Fruit fly (Drosophila melanogaster) whole organism, embryonic: Measurements from ENCODE around the gene CG9839.

Source experiments
- Abd-B ChIP-seq: fragments of 200-800 bp; sonication (Bioruptor generic); optimal IDR thresholded peaks from 2 replicates; lab custom pipeline; 2018; ENCODE audit warnings: missing biosample characterization, mild to moderate bottlenecking, missing genetic modification characterization, moderate library complexity
- Adf1 ChIP-seq: fragments of 200-800 bp; sonication (Bioruptor generic); IDR thresholded peaks from 2 replicates; pipeline ENCODE4 v1.3.6; 2022; ENCODE audit warnings: missing biosample characterization, missing genetic modification characterization
- Awh ChIP-seq: fragments of 200-800 bp; sonication (Bioruptor generic); IDR thresholded peaks from 2 replicates; pipeline ENCODE4, ENCODE4 v1.3.6; 2022; ENCODE audit warnings: missing biosample characterization, missing genetic modification characterization
- Bteb2 ChIP-seq: fragments of 200-800 bp; sonication (Bioruptor generic); optimal IDR thresholded peaks from 2 replicates; lab custom pipeline; 2016; ENCODE audit warnings: missing biosample characterization, missing genetic modification characterization
- CG10543 ChIP-seq: fragments of 200-800 bp; sonication (Bioruptor generic); optimal IDR thresholded peaks from 3 replicates; lab custom pipeline; 2017; ENCODE audit warnings: missing biosample characterization, mild to moderate bottlenecking, missing genetic modification characterization, moderate library complexity
- CG11247 ChIP-seq: fragments of 200-800 bp; sonication (Bioruptor generic); IDR thresholded peaks from 2 replicates; pipeline ENCODE4 v1.3.6; 2022; ENCODE audit warnings: missing biosample characterization, missing genetic modification characterization
- CG11560 ChIP-seq: fragments of 200-800 bp; sonication (Bioruptor generic); IDR thresholded peaks from 3 replicates; pipeline ENCODE4 v1.3.6; 2022; ENCODE audit warnings: missing biosample characterization, missing genetic modification characterization
- CG12659 ChIP-seq: fragments of 200-800 bp; sonication (Bioruptor generic); optimal IDR thresholded peaks from 3 replicates; lab custom pipeline; 2017; ENCODE audit warnings: mild to moderate bottlenecking, missing biosample characterization, missing genetic modification reagents, missing genetic modification characterization
- CG13424 ChIP-seq: fragments of 200-800 bp; sonication (Bioruptor generic); optimal IDR thresholded peaks from 2 replicates; lab custom pipeline; 2019; ENCODE audit warnings: missing biosample characterization, mild to moderate bottlenecking, missing genetic modification characterization, moderate library complexity
- CG15514 ChIP-seq: fragments of 200-800 bp; sonication (Bioruptor generic); optimal IDR thresholded peaks from 3 replicates; lab custom pipeline; 2017; ENCODE audit warnings: missing biosample characterization, missing genetic modification characterization, mild to moderate bottlenecking, moderate library complexity, missing genetic modification reagents
- CG16779 ChIP-seq: fragments of 200-800 bp; sonication (Bioruptor generic); IDR thresholded peaks from 2 replicates; pipeline ENCODE4 v1.3.6; 2022; ENCODE audit warnings: missing biosample characterization, missing genetic modification characterization
- CG17186 ChIP-seq: fragments of 200-800 bp; sonication (Bioruptor generic); optimal IDR thresholded peaks from 3 replicates; lab custom pipeline; 2017; ENCODE audit warnings: missing biosample characterization, missing genetic modification reagents, missing genetic modification characterization
- CG2120 ChIP-seq: fragments of 200-800 bp; sonication (Bioruptor generic); optimal IDR thresholded peaks from 3 replicates; lab custom pipeline; 2016; ENCODE audit warnings: missing biosample characterization, missing genetic modification characterization
- CG32767 ChIP-seq: fragments of 200-800 bp; sonication (Bioruptor generic); IDR thresholded peaks from 2 replicates; pipeline ENCODE4 v1.3.6; 2022; ENCODE audit warnings: missing biosample characterization, missing genetic modification characterization
- CG33557 ChIP-seq: fragments of 200-800 bp; sonication (Bioruptor generic); optimal IDR thresholded peaks from 2 replicates; lab custom pipeline; 2019; ENCODE audit warnings: missing biosample characterization, mild to moderate bottlenecking, missing genetic modification characterization, moderate library complexity
- CG34422 ChIP-seq: fragments of 200-800 bp; sonication (Bioruptor generic); IDR thresholded peaks from 3 replicates; pipeline ENCODE4 v1.3.6; 2022; ENCODE audit warnings: missing biosample characterization, missing genetic modification characterization
- CG3995 ChIP-seq: fragments of 200-800 bp; sonication (Bioruptor generic); optimal IDR thresholded peaks from 3 replicates; lab custom pipeline; 2016; ENCODE audit warnings: missing biosample characterization, missing genetic modification characterization
- CG42726 ChIP-seq: fragments of 200-800 bp; sonication (Bioruptor generic); IDR thresholded peaks from 2 replicates; pipeline ENCODE4 v1.3.6; 2022; ENCODE audit warnings: missing biosample characterization, missing genetic modification characterization; ENCODE audit not compliant: partially characterized antibody
- CG43689 ChIP-seq: fragments of 200-800 bp; sonication (Bioruptor generic); IDR thresholded peaks from 2 replicates; pipeline ENCODE4 v1.3.6; 2022; ENCODE audit warnings: missing biosample characterization, missing genetic modification characterization
- CG7271 ChIP-seq: fragments of 200-800 bp; sonication (Bioruptor generic); optimal IDR thresholded peaks from 2 replicates; lab custom pipeline; 2018; ENCODE audit warnings: missing biosample characterization, mild to moderate bottlenecking, missing genetic modification characterization, moderate library complexity
- CG9817 ChIP-seq: fragments of 200-800 bp; sonication (Bioruptor generic); optimal IDR thresholded peaks from 2 replicates; lab custom pipeline; 2018; ENCODE audit warnings: missing biosample characterization, mild to moderate bottlenecking, missing genetic modification characterization, moderate library complexity
- Dad ChIP-seq: fragments of 200-800 bp; sonication (Bioruptor generic); optimal IDR thresholded peaks from 3 replicates; lab custom pipeline; 2016; ENCODE audit warnings: missing biosample characterization, missing genetic modification characterization
- Dll ChIP-seq: fragments of 200-800 bp; sonication (Bioruptor generic); IDR thresholded peaks from 4 replicates; pipeline ENCODE4 v1.3.6; 2022; ENCODE audit warnings: missing biosample characterization, missing genetic modification characterization; ENCODE audit not compliant: partially characterized antibody
- Doc3 ChIP-seq: fragments of 200-800 bp; sonication (Bioruptor generic); IDR thresholded peaks from 3 replicates; pipeline ENCODE4 v1.3.6; 2022; ENCODE audit warnings: missing biosample characterization, missing genetic modification characterization; ENCODE audit not compliant: partially characterized antibody
- Fer3 ChIP-seq: fragments of 200-800 bp; sonication (Bioruptor generic); optimal IDR thresholded peaks from 2 replicates; lab custom pipeline; 2018; ENCODE audit warnings: missing biosample characterization, mild to moderate bottlenecking, missing genetic modification characterization, moderate library complexity
- Mad ChIP-seq: fragments of 200-800 bp; sonication (Bioruptor generic); optimal IDR thresholded peaks from 2 replicates; lab custom pipeline; 2016; ENCODE audit warnings: missing biosample characterization, missing genetic modification characterization
- Mrtf ChIP-seq: fragments of 200-800 bp; sonication (Bioruptor generic); IDR thresholded peaks from 3 replicates; pipeline ENCODE4 v1.3.6; 2022; ENCODE audit warnings: missing biosample characterization, missing genetic modification characterization
- NC2α ChIP-seq: fragments of 200-800 bp; sonication (Bioruptor generic); optimal IDR thresholded peaks from 2 replicates; lab custom pipeline; 2016; ENCODE audit warnings: missing biosample characterization, missing genetic modification characterization
- Neu2 ChIP-seq: fragments of 200-800 bp; sonication (Bioruptor generic); optimal IDR thresholded peaks from 3 replicates; lab custom pipeline; 2016; ENCODE audit warnings: missing biosample characterization, missing genetic modification characterization, borderline replicate concordance
- Six4 ChIP-seq: fragments of 200-800 bp; sonication (Bioruptor generic); optimal IDR thresholded peaks from 2 replicates; lab custom pipeline; 2016; ENCODE audit warnings: missing biosample characterization, missing genetic modification characterization
- Trl ChIP-seq, 3 experiments: fragments of >200 bp in 2 of 3; fragments of 200-800 bp in 1 of 3; sonication (Bioruptor generic) in 1 of 3; optimal IDR thresholded peaks; 2 replicates in 1 of 3; 3 replicates in 2 of 3; lab custom pipeline; 2016 to 2017; ENCODE audit warnings: missing biosample characterization in 1 of 3, missing genetic modification characterization in 1 of 3
- Usf ChIP-seq: fragments of 200-800 bp; sonication (Bioruptor generic); optimal IDR thresholded peaks from 2 replicates; lab custom pipeline; 2017; ENCODE audit warnings: missing genotype, missing biosample characterization, missing genetic modification characterization
- ara ChIP-seq: fragments of 200-800 bp; sonication (Bioruptor generic); IDR thresholded peaks from 2 replicates; pipeline ENCODE4 v1.3.6; 2022; ENCODE audit warnings: missing biosample characterization, missing genetic modification characterization
- chm ChIP-seq: fragments of 200-800 bp; sonication (Bioruptor generic); IDR thresholded peaks from 2 replicates; pipeline ENCODE4 v1.3.6; 2022; ENCODE audit warnings: missing biosample characterization, missing genetic modification characterization
- crp ChIP-seq, 2 experiments: fragments of 200-800 bp; sonication (Bioruptor generic); optimal IDR thresholded peaks; 2 replicates in 1 of 2; 3 replicates in 1 of 2; lab custom pipeline; 2017; ENCODE audit warnings: missing biosample characterization in 2 of 2, missing genetic modification characterization in 2 of 2, mild to moderate bottlenecking in 1 of 2, moderate library complexity in 1 of 2
- dan ChIP-seq: fragments of 200-800 bp; sonication (Bioruptor generic); IDR thresholded peaks from 2 replicates; pipeline ENCODE4 v1.3.6; 2022; ENCODE audit warnings: missing biosample characterization, missing genetic modification characterization
- dimm ChIP-seq: fragments of 200-800 bp; sonication (Bioruptor generic); IDR thresholded peaks from 2 replicates; pipeline ENCODE4 v1.3.6; 2022; ENCODE audit warnings: missing biosample characterization, missing genetic modification characterization
- gsb ChIP-seq: fragments of 200-800 bp; sonication (Bioruptor generic); IDR thresholded peaks from 2 replicates; pipeline ENCODE4 v1.3.6; 2022; ENCODE audit warnings: missing biosample characterization, missing genetic modification characterization
- ind ChIP-seq: fragments of 200-800 bp; sonication (Bioruptor generic); optimal IDR thresholded peaks from 3 replicates; lab custom pipeline; 2016; ENCODE audit warnings: missing biosample characterization, missing genetic modification characterization
- lov ChIP-seq, 2 experiments: fragments of 200-800 bp in 1 of 2; fragments of >200 bp in 1 of 2; sonication (Bioruptor generic) in 1 of 2; IDR thresholded peaks in 1 of 2; optimal IDR thresholded peaks in 1 of 2; 2 replicates in 1 of 2; 3 replicates in 1 of 2; pipeline versions ENCODE4 v1.3.6 to Lab custom; 2017 to 2022; ENCODE audit warnings: missing biosample characterization in 1 of 2, missing genetic modification characterization in 1 of 2
- mirr ChIP-seq: fragments of 200-800 bp; sonication (Bioruptor generic); optimal IDR thresholded peaks from 3 replicates; lab custom pipeline; 2018; ENCODE audit warnings: missing biosample characterization, mild to moderate bottlenecking, missing genetic modification characterization
- nerfin-1 ChIP-seq: fragments of 200-800 bp; sonication (Bioruptor generic); optimal IDR thresholded peaks from 3 replicates; lab custom pipeline; 2019; ENCODE audit warnings: missing biosample characterization, mild to moderate bottlenecking, missing genetic modification characterization, moderate library complexity
- nerfin-2 ChIP-seq: fragments of 200-800 bp; sonication (Bioruptor generic); IDR thresholded peaks from 2 replicates; pipeline ENCODE4 v1.3.6; 2022; ENCODE audit warnings: missing biosample characterization, missing genetic modification characterization; ENCODE audit not compliant: partially characterized antibody
- pum ChIP-seq: fragments of 200-800 bp; sonication (Bioruptor generic); optimal IDR thresholded peaks from 2 replicates; lab custom pipeline; 2016; ENCODE audit warnings: missing biosample characterization, missing genetic modification characterization
- sens ChIP-seq: fragments of 200-800 bp; sonication (Bioruptor generic); peaks from one replicate; lab custom pipeline; 2016; ENCODE audit warnings: missing biosample characterization, missing genetic modification characterization
- sens-2 ChIP-seq: fragments of 200-800 bp; sonication (Bioruptor generic); IDR thresholded peaks from 2 replicates; pipeline ENCODE4 v1.3.6; 2022; ENCODE audit warnings: missing biosample characterization, missing genetic modification characterization
- sima ChIP-seq: fragments of 200-800 bp; sonication (Bioruptor generic); optimal IDR thresholded peaks from 2 replicates; lab custom pipeline; 2016; ENCODE audit warnings: missing biosample characterization, missing genetic modification characterization
- tap ChIP-seq: fragments of 200-800 bp; optimal IDR thresholded peaks from 3 replicates; lab custom pipeline; 2019; ENCODE audit warnings: missing biosample characterization, mild to moderate bottlenecking, missing genetic modification characterization, moderate library complexity
- tll ChIP-seq, 2 experiments: fragments of 200-800 bp in 1 of 2; fragments of >200 bp in 1 of 2; sonication (Bioruptor generic) in 1 of 2; optimal IDR thresholded peaks; 2 replicates each; lab custom pipeline; 2017 to 2019; ENCODE audit warnings: missing biosample characterization in 2 of 2, missing genetic modification characterization in 2 of 2, mild to moderate bottlenecking in 1 of 2, moderate library complexity in 1 of 2
- vfl ChIP-seq: fragments of 200-800 bp; sonication (Bioruptor generic); optimal IDR thresholded peaks from 2 replicates; lab custom pipeline; 2016; ENCODE audit warnings: missing biosample characterization, missing genetic modification characterization

CG9839 gene

dm6 chr3R:8784788-8785187 lies 20.8 kb downstream of the CG9839 start (continued):
- TF ChIP-seq NC2α (no peak), CG13424 (tag; lab: Kevin White, UChicago) (peak; percentile 58), Neu2 (GFP tag; lab: Kevin White, UChicago) (no peak), nerfin-1 (tag; lab: Kevin White, UChicago) (no peak), vfl (GFP tag; lab: Kevin White, UChicago) (no peak), CG16779 (GFP tag; lab: Robert Waterston, UW) (no peak), CG34422 (peak; percentile 62; the same call in 2 of the 3 replicates), chm (GFP tag; lab: Robert Waterston, UW) (peak; percentile 62; the same call in 1 of the 2 replicates), CG42726 (GFP tag; lab: Robert Waterston, UW) (no peak), CG43689 (0 out of 2 replicates have a peak, but pooled peaks have one; percentile 36), crp (GFP tag; optimal IDR thresholded peaks at IDR 0.05; lab: Kevin White, UChicago) (no peak), CG11247 (GFP tag; lab: Robert Waterston, UW) (peak; percentile 57; the same call in 1 of the 2 replicates), CG12659 (no peak), tll (GFP tag; optimal IDR thresholded peaks at IDR 0.05; lab: Kevin White, UChicago) (no peak), CG11560 (tag; lab: Robert Waterston, UW) (no peak), sens-2 (GFP tag; lab: Robert Waterston, UW) (no peak), Awh (GFP tag; lab: Robert Waterston, UW) (no peak), CG9817 (tag; lab: Kevin White, UChicago) (peak; percentile 56), CG32767 (GFP tag; lab: Robert Waterston, UW) (peak; percentile 47; the same call in 1 of the 2 replicates), sima (GFP tag; lab: Kevin White, UChicago) (no peak), Fer3 (no peak), sens (GFP tag; lab: Kevin White, UChicago) (peak; percentile 84), Usf (no peak), Abd-B (GFP tag; lab: Kevin White, UChicago) (no peak), CG15514 (GFP tag; lab: Kevin White, UChicago) (peak; percentile 19), tap (tag; lab: Kevin White, UChicago) (no peak), CG10543 (GFP tag; lab: Kevin White, UChicago) (no peak), Six4 (no peak), Doc3 (no peak), ara (GFP tag; lab: Robert Waterston, UW) (0 out of 2 replicates have a peak, but pooled peaks have one; percentile 27), Mad (GFP tag; lab: Kevin White, UChicago) (no peak), CG2120 (GFP tag; lab: Kevin White, UChicago) (no peak), CG7271 (tag; lab: Kevin White, UChicago) (no peak), nerfin-2 (GFP tag; lab: Robert Waterston, UW) (no peak), gsb (GFP tag; lab: Robert Waterston, UW) (no peak), CG3995 (GFP tag; lab: Kevin White, UChicago) (no peak), CG33557 (GFP tag; lab: Kevin White, UChicago) (no peak), mirr (no peak), Bteb2 (GFP tag; lab: Kevin White, UChicago) (no peak), dimm (GFP tag; lab: Robert Waterston, UW) (no peak), CG17186 (GFP tag; lab: Kevin White, UChicago) (no peak), pum (GFP tag; lab: Kevin White, UChicago) (no peak), dan (GFP tag; lab: Robert Waterston, UW) (no peak), lov (optimal IDR thresholded peaks at IDR 0.05; lab: Kevin White, UChicago) (no peak), lov (GFP tag; IDR thresholded peaks at IDR 0.05; lab: Robert Waterston, UW) (no peak), Adf1 (GFP tag; lab: Robert Waterston, UW) (no peak), Dad (GFP tag; lab: Kevin White, UChicago) (peak; percentile 23), Mrtf (GFP tag; lab: Robert Waterston, UW) (peak; percentile 48; the same call in 1 of the 3 replicates), Dll (GFP tag; lab: Robert Waterston, UW) (no peak), Trl (optimal IDR thresholded peaks at IDR 0.05; lab: Kevin White, UChicago) (no peak), Trl (GFP tag; optimal IDR thresholded peaks at IDR 0.05; lab: Kevin White, UChicago) (peak; percentile 24), ind (GFP tag; lab: Kevin White, UChicago) (no peak)
